Worm (Caenorhabditis elegans) whole organism, L3 larva: Measurements from ENCODE around the gene ztf-18.

ENCODE experiments used
- ceh-16 ChIP-seq: sonication (generic microtip); optimal IDR thresholded peaks from 2 replicates; lab custom pipeline; 2017; ENCODE audit warnings: missing biosample characterization, missing genetic modification characterization
- elt-2 ChIP-seq: sonication (generic microtip); optimal IDR thresholded peaks from 2 replicates; lab custom pipeline; 2016; ENCODE audit warnings: missing genetic modification reagents, mild to moderate bottlenecking, missing genetic modification characterization, missing compliant biosample characterization
- jun-1 ChIP-seq: fragments of 150-350 bp; optimal IDR thresholded peaks from 2 replicates; lab custom pipeline; 2014; ENCODE audit warnings: missing biosample characterization, missing genetic modification reagents, missing genetic modification characterization
- lin-15B ChIP-seq: fragments of 150-350 bp; optimal IDR thresholded peaks from 2 replicates; lab custom pipeline; 2014; ENCODE audit warnings: missing biosample characterization, missing genetic modification characterization
- lsy-12 ChIP-seq: sonication (generic microtip); optimal IDR thresholded peaks from 2 replicates; lab custom pipeline; 2016; ENCODE audit warnings: mild to moderate bottlenecking, missing genetic modification characterization, missing compliant biosample characterization
- mdl-1 ChIP-seq: fragments of 150-350 bp; optimal IDR thresholded peaks from 2 replicates; lab custom pipeline; 2014; ENCODE audit warnings: missing biosample characterization, missing genetic modification characterization
- mml-1 ChIP-seq: fragments of 150-350 bp; sonication (generic microtip); optimal IDR thresholded peaks from 3 replicates; lab custom pipeline; 2014; ENCODE audit warnings: missing biosample characterization, missing genetic modification characterization
- nfya-1 ChIP-seq: sonication (generic microtip); optimal IDR thresholded peaks from 2 replicates; lab custom pipeline; 2017; ENCODE audit warnings: missing genetic modification characterization, mild to moderate bottlenecking, missing compliant biosample characterization, antibody characterized with exemption, moderate library complexity; ENCODE audit not compliant: insufficient read depth
- nhr-237 ChIP-seq: fragments of 150-350 bp; optimal IDR thresholded peaks from 2 replicates; lab custom pipeline; 2014; ENCODE audit warnings: missing biosample characterization, missing genetic modification characterization
- nhr-43 ChIP-seq: sonication (generic microtip); optimal IDR thresholded peaks from 2 replicates; lab custom pipeline; 2016; ENCODE audit warnings: mild to moderate bottlenecking, missing genetic modification characterization, missing compliant biosample characterization; ENCODE audit not compliant: poor library complexity, severe bottlenecking
- pha-4 ChIP-seq: fragments of 150-350 bp; optimal IDR thresholded peaks from 2 replicates; lab custom pipeline; 2014; ENCODE audit warnings: missing biosample characterization, missing genetic modification reagents, missing genetic modification characterization
- pqm-1 ChIP-seq: fragments of 150-350 bp; optimal IDR thresholded peaks from 2 replicates; lab custom pipeline; 2017; ENCODE audit warnings: missing biosample characterization, missing genetic modification characterization, inconsistent platforms
- snpc-4 ChIP-seq: fragments of 150-350 bp; optimal IDR thresholded peaks from 2 replicates; lab custom pipeline; 2014; ENCODE audit warnings: missing biosample characterization, missing genetic modification characterization

Gene ztf-18

DNA sequence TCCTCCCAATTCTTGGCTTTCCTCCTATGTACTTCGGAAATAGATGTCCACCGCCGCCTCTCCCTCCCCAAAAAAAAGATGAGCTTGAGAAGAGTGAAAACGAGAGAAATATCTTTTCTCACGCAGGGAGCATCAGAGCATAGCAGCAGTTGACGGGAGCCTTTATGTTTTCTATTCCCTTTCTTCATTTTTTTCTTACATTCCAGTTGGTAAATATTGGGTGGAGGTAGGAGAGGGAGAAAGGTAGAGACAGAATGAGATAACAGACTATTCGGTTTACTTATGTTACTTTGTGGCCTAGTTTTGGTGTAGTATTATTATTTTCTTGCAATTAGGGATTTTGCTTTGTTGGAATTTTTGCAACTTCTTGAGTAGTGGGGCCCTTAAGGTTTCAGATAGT is 50.9 kb downstream of the ztf-18 start:
- TF ChIP-seq jun-1 (tag; lab: Kevin White, UChicago) (no peak), pha-4 (tag; lab: Kevin White, UChicago) (peak; percentile 51)

DNA sequence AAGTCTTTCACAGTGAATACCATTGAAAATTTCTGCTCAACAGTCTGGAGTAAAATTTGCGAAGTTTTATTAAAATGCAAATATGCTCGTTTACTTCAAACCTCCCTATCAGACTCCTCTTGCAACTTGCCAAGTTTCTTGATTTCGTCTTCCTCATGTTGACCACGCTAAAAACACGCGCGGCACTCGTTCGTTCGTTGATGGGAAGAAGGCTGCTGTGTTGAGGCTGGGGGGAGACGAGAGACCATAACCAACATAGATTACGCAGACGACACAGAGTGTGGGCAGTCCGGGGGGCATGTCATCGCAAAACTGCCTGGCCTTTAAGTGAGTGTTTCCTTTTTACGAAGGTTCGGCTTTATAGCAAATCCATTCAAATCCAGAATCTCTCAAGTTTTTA is 51.5 kb downstream of the ztf-18 start:
- TF ChIP-seq ceh-16 (tag; lab: Kevin White, UChicago), result no peak
- peak; percentile 43 for TF ChIP-seq nhr-43 (tag; lab: Kevin White, UChicago)
- TF ChIP-seq lsy-12, result no peak
- TF ChIP-seq elt-2 (tag; lab: Kevin White, UChicago), result peak; percentile 16
- peak; percentile 37 for TF ChIP-seq pqm-1 (tag; lab: Kevin White, UChicago)
- peak; percentile 27 for TF ChIP-seq lin-15B (tag; lab: Kevin White, UChicago)
- TF ChIP-seq snpc-4 (tag; lab: Kevin White, UChicago), result peak; percentile 24
- peak; percentile 88 for TF ChIP-seq mml-1 (tag; lab: Kevin White, UChicago)
- peak; percentile 62 for TF ChIP-seq pha-4 (tag; lab: Kevin White, UChicago)
- TF ChIP-seq nfya-1, result peak; percentile 57

DNA sequence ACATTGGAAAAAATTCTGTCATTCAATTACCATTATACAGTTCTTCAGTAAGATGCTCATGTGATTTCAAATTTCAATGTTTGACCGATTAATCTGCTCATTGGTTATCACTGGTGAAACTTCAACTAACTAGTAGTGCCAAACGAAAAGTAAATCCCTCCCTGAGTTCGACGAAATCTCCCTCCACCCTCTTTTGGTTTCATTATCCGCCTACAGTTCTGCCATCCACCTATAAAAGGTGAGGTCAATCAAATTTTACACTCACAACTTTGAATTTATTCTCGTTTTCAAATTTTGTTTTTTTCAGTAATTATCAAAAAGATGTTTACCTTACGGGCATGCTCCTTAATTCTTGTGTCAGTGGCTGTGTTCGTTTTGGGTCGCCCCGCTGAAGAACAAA is 52.9 kb downstream of the ztf-18 start, which contains the start of gene far-8:
Gene far-8, plus strand, starts transcription at position 301 of the 400 bp plus-strand sequence.
- TF ChIP-seq nhr-237 (tag; lab: Kevin White, UChicago) (no peak), mdl-1 (tag; lab: Kevin White, UChicago) (no peak)
